Fruit fly (Drosophila melanogaster) whole organism, embryonic: ENCODE results near the gene CG11737.

Source experiments
- Adf1 ChIP-seq: fragments of 200-800 bp; sonication (Bioruptor generic); IDR thresholded peaks from 2 replicates; pipeline ENCODE4 v1.3.6; 2022; ENCODE audit warnings: missing biosample characterization, missing genetic modification characterization
- Atf6 ChIP-seq: fragments of 200-800 bp; sonication (Bioruptor generic); IDR thresholded peaks from 2 replicates; pipeline ENCODE4 v1.3.6; 2022; ENCODE audit warnings: missing biosample characterization, missing genetic modification characterization
- CG10209 ChIP-seq: fragments of 200-800 bp; sonication (Bioruptor generic); optimal IDR thresholded peaks from 3 replicates; lab custom pipeline; 2017; ENCODE audit warnings: missing biosample characterization, mild to moderate bottlenecking, missing genetic modification characterization, missing genetic modification reagents
- CG1024 ChIP-seq: fragments of 200-800 bp; sonication (Bioruptor generic); IDR thresholded peaks from 2 replicates; pipeline ENCODE4 v1.3.6; 2022; ENCODE audit warnings: missing biosample characterization, missing genetic modification characterization
- CG11504 ChIP-seq: fragments of 200-800 bp; sonication (Bioruptor generic); optimal IDR thresholded peaks from 3 replicates; lab custom pipeline; 2019; ENCODE audit warnings: missing biosample characterization, mild to moderate bottlenecking, missing genetic modification characterization, moderate library complexity
- CG11695 ChIP-seq: fragments of 200-800 bp; sonication (Bioruptor generic); IDR thresholded peaks from 3 replicates; pipeline ENCODE4 v1.3.6; 2022; ENCODE audit warnings: missing biosample characterization, missing genetic modification characterization
- CG11696 ChIP-seq: fragments of 200-800 bp; sonication (Bioruptor generic); IDR thresholded peaks from 2 replicates; pipeline ENCODE4 v1.3.6; 2022; ENCODE audit warnings: missing biosample characterization, missing genetic modification characterization
- CG13123 ChIP-seq: fragments of 200-800 bp; sonication (Bioruptor generic); optimal IDR thresholded peaks from 2 replicates; lab custom pipeline; 2016; ENCODE audit warnings: missing biosample characterization, missing genetic modification characterization
- CG13624 ChIP-seq: fragments of 200-800 bp; sonication (Bioruptor generic); optimal IDR thresholded peaks from 2 replicates; lab custom pipeline; 2016; ENCODE audit warnings: missing biosample characterization, missing genetic modification characterization
- CG3163 ChIP-seq: fragments of 200-800 bp; sonication (Bioruptor generic); optimal IDR thresholded peaks from 3 replicates; lab custom pipeline; 2016; ENCODE audit warnings: missing biosample characterization, missing genetic modification characterization
- CG4360 ChIP-seq: fragments of 200-800 bp; sonication (Bioruptor generic); IDR thresholded peaks from 2 replicates; pipeline ENCODE4 v1.3.6; 2022; ENCODE audit warnings: missing biosample characterization, missing genetic modification characterization
- CG4730 ChIP-seq: fragments of 200-800 bp; sonication (Bioruptor generic); IDR thresholded peaks from 2 replicates; pipeline ENCODE4 v1.3.6; 2022; ENCODE audit warnings: missing biosample characterization, missing genetic modification characterization
- CG6689 ChIP-seq: fragments of 200-800 bp; sonication (Bioruptor generic); IDR thresholded peaks from 2 replicates; pipeline ENCODE4 v1.3.6; 2022; ENCODE audit warnings: missing biosample characterization, missing genetic modification characterization
- CG7786 ChIP-seq: fragments of 200-800 bp; sonication (Bioruptor generic); optimal IDR thresholded peaks from 2 replicates; lab custom pipeline; 2016; ENCODE audit warnings: missing biosample characterization, missing genetic modification characterization
- CG8388 ChIP-seq: fragments of 200-800 bp; sonication (Bioruptor generic); optimal IDR thresholded peaks from 2 replicates; lab custom pipeline; 2019; ENCODE audit warnings: missing biosample characterization, mild to moderate bottlenecking, missing genetic modification characterization, moderate library complexity
- CG9437 ChIP-seq: fragments of 200-800 bp; sonication (Bioruptor generic); optimal IDR thresholded peaks from 2 replicates; lab custom pipeline; 2018; ENCODE audit warnings: missing biosample characterization, mild to moderate bottlenecking, missing genetic modification characterization
- CrebB ChIP-seq: fragments of 200-800 bp; sonication (Bioruptor generic); optimal IDR thresholded peaks from 3 replicates; lab custom pipeline; 2018; ENCODE audit warnings: missing biosample characterization, mild to moderate bottlenecking, missing genetic modification characterization
- Dad ChIP-seq: fragments of 200-800 bp; sonication (Bioruptor generic); optimal IDR thresholded peaks from 3 replicates; lab custom pipeline; 2016; ENCODE audit warnings: missing biosample characterization, missing genetic modification characterization
- Deaf1 ChIP-seq: fragments of 200-800 bp; optimal IDR thresholded peaks from 3 replicates; lab custom pipeline; 2019; ENCODE audit warnings: missing biosample characterization, mild to moderate bottlenecking, missing genetic modification characterization, moderate library complexity
- Dll ChIP-seq: fragments of 200-800 bp; sonication (Bioruptor generic); IDR thresholded peaks from 4 replicates; pipeline ENCODE4 v1.3.6; 2022; ENCODE audit warnings: missing biosample characterization, missing genetic modification characterization; ENCODE audit not compliant: partially characterized antibody
- Dref ChIP-seq: fragments of 200-800 bp; sonication (Bioruptor generic); IDR thresholded peaks from 2 replicates; pipeline ENCODE4 v1.3.6; 2022; ENCODE audit warnings: missing biosample characterization, missing genetic modification characterization
- Drgx ChIP-seq: fragments of 200-800 bp; sonication (Bioruptor generic); IDR thresholded peaks from 2 replicates; pipeline ENCODE4 v1.3.6; 2022; ENCODE audit warnings: missing biosample characterization, missing genetic modification characterization
- GATAe ChIP-seq: fragments of 200-800 bp; sonication (Bioruptor generic); conservative IDR thresholded peaks from 2 replicates; pipeline ENCODE4 v1.3.6; 2022; ENCODE audit warnings: missing biosample characterization, missing genetic modification characterization
- Gsc ChIP-seq: fragments of 200-800 bp; sonication (Bioruptor generic); IDR thresholded peaks from 2 replicates; pipeline ENCODE4 v1.3.6; 2022; ENCODE audit warnings: missing biosample characterization, missing genetic modification characterization
- HHEX ChIP-seq: fragments of 200-800 bp; sonication (Bioruptor generic); optimal IDR thresholded peaks from 3 replicates; lab custom pipeline; 2017; ENCODE audit warnings: missing biosample characterization, mild to moderate bottlenecking, missing genetic modification characterization, missing genetic modification reagents
- Hsf ChIP-seq: fragments of 200-800 bp; sonication (Bioruptor generic); optimal IDR thresholded peaks from 3 replicates; lab custom pipeline; 2016; ENCODE audit warnings: missing biosample characterization, missing genetic modification characterization
- MBD-R2 ChIP-seq: fragments of 200-800 bp; sonication (Bioruptor generic); IDR thresholded peaks from 2 replicates; pipeline ENCODE4 v1.3.6; 2022; ENCODE audit warnings: missing biosample characterization, missing genetic modification characterization
- Med ChIP-seq: fragments of 200-800 bp; sonication (Bioruptor generic); peaks from one replicate; lab custom pipeline; 2016; ENCODE audit warnings: missing biosample characterization, missing genetic modification characterization, mild to moderate bottlenecking, inconsistent platforms, moderate library complexity
- Meics ChIP-seq: fragments of 200-800 bp; sonication (Bioruptor generic); optimal IDR thresholded peaks from 2 replicates; lab custom pipeline; 2017; ENCODE audit warnings: missing biosample characterization, mild to moderate bottlenecking, missing genetic modification characterization
- Nf-YC ChIP-seq: fragments of 200-800 bp; optimal IDR thresholded peaks from 3 replicates; lab custom pipeline; 2019; ENCODE audit warnings: missing biosample characterization, mild to moderate bottlenecking, missing genetic modification characterization, moderate library complexity
- Ptx1 ChIP-seq: fragments of 200-800 bp; sonication (Bioruptor generic); IDR thresholded peaks from 2 replicates; pipeline ENCODE4 v1.3.6; 2022; ENCODE audit warnings: missing biosample characterization, missing genetic modification characterization
- Ravus ChIP-seq: fragments of 200-800 bp; sonication (Bioruptor generic); IDR thresholded peaks from 2 replicates; pipeline ENCODE4 v1.3.6; 2022; ENCODE audit warnings: missing biosample characterization, missing genetic modification characterization
- Side ChIP-seq: fragments of 200-800 bp; sonication (Bioruptor generic); optimal IDR thresholded peaks from 2 replicates; lab custom pipeline; 2016; ENCODE audit warnings: missing biosample characterization, missing genetic modification characterization
- Sin3A ChIP-seq: fragments of >200 bp; optimal IDR thresholded peaks from 2 replicates; lab custom pipeline; 2018
- Sox100B ChIP-seq: fragments of 200-800 bp; sonication (Bioruptor generic); optimal IDR thresholded peaks from 3 replicates; lab custom pipeline; 2018; ENCODE audit warnings: missing biosample characterization, mild to moderate bottlenecking, missing genetic modification characterization
- Sox102F ChIP-seq: fragments of 200-800 bp; sonication (Bioruptor generic); optimal IDR thresholded peaks from 2 replicates; lab custom pipeline; 2018; ENCODE audit warnings: missing biosample characterization, mild to moderate bottlenecking, missing genetic modification characterization, moderate library complexity
- Xrp1 ChIP-seq: fragments of 200-800 bp; sonication (Bioruptor generic); IDR thresholded peaks from 2 replicates; pipeline ENCODE4 v1.3.6; 2022; ENCODE audit warnings: missing biosample characterization, missing genetic modification characterization
- bigmax ChIP-seq: fragments of 200-800 bp; sonication (Bioruptor generic); optimal IDR thresholded peaks from 2 replicates; lab custom pipeline; 2018; ENCODE audit warnings: missing biosample characterization, mild to moderate bottlenecking, missing genetic modification characterization
- croc ChIP-seq: fragments of 200-800 bp; sonication (Bioruptor generic); conservative IDR thresholded peaks from 3 replicates; pipeline ENCODE4 v1.3.6; 2022; ENCODE audit warnings: missing biosample characterization, missing genetic modification characterization
- crp ChIP-seq, 2 experiments: fragments of 200-800 bp; sonication (Bioruptor generic); optimal IDR thresholded peaks; 2 replicates in 1 of 2; 3 replicates in 1 of 2; lab custom pipeline; 2017; ENCODE audit warnings: missing biosample characterization in 2 of 2, missing genetic modification characterization in 2 of 2, mild to moderate bottlenecking in 1 of 2, moderate library complexity in 1 of 2
- da ChIP-seq: fragments of 200-800 bp; sonication (Bioruptor generic); optimal IDR thresholded peaks from 2 replicates; lab custom pipeline; 2016; ENCODE audit warnings: missing biosample characterization, missing genetic modification characterization
- fu2 ChIP-seq: fragments of 200-800 bp; sonication (Bioruptor generic); optimal IDR thresholded peaks from 2 replicates; lab custom pipeline; 2016; ENCODE audit warnings: missing biosample characterization, missing genetic modification characterization
- hb ChIP-seq: fragments of 200-800 bp; sonication (Bioruptor generic); IDR thresholded peaks from 3 replicates; pipeline ENCODE4 v1.3.6; 2022; ENCODE audit warnings: missing biosample characterization, missing genetic modification characterization; ENCODE audit not compliant: partially characterized antibody
- hbn ChIP-seq: fragments of 200-800 bp; sonication (Bioruptor generic); IDR thresholded peaks from 2 replicates; pipeline ENCODE4 v1.3.6; 2022; ENCODE audit warnings: missing biosample characterization, missing genetic modification characterization; ENCODE audit not compliant: partially characterized antibody
- hth ChIP-seq: fragments of >200 bp; optimal IDR thresholded peaks from 2 replicates; lab custom pipeline; 2017; ENCODE audit warnings: inconsistent platforms
- lmd ChIP-seq: fragments of 200-800 bp; sonication (Bioruptor generic); IDR thresholded peaks from 2 replicates; pipeline ENCODE4 v1.3.6; 2022; ENCODE audit warnings: missing biosample characterization, missing genetic modification characterization
- maf-S ChIP-seq: fragments of 200-800 bp; sonication (Bioruptor generic); optimal IDR thresholded peaks from 2 replicates; lab custom pipeline; 2016; ENCODE audit warnings: missing biosample characterization, missing genetic modification characterization
- mirr ChIP-seq: fragments of 200-800 bp; sonication (Bioruptor generic); optimal IDR thresholded peaks from 3 replicates; lab custom pipeline; 2018; ENCODE audit warnings: missing biosample characterization, mild to moderate bottlenecking, missing genetic modification characterization
- pzg ChIP-seq: fragments of 200-800 bp; sonication (Bioruptor generic); optimal IDR thresholded peaks from 3 replicates; lab custom pipeline; 2018; ENCODE audit warnings: missing biosample characterization, mild to moderate bottlenecking, missing genetic modification characterization, moderate library complexity
- ranshi ChIP-seq: fragments of 200-800 bp; sonication (Bioruptor generic); IDR thresholded peaks from 2 replicates; pipeline ENCODE4 v1.3.6; 2022; ENCODE audit warnings: missing biosample characterization, missing genetic modification characterization
- sqz ChIP-seq: fragments of 200-800 bp; sonication (Bioruptor generic); optimal IDR thresholded peaks from 3 replicates; lab custom pipeline; 2018; ENCODE audit warnings: missing biosample characterization, mild to moderate bottlenecking, missing genetic modification characterization
- twi ChIP-seq: fragments of 200-800 bp; optimal IDR thresholded peaks from 2 replicates; lab custom pipeline; 2019; ENCODE audit warnings: missing biosample characterization, mild to moderate bottlenecking, missing genetic modification characterization, moderate library complexity
- vfl ChIP-seq: fragments of 200-800 bp; sonication (Bioruptor generic); optimal IDR thresholded peaks from 2 replicates; lab custom pipeline; 2016; ENCODE audit warnings: missing biosample characterization, missing genetic modification characterization
- wor ChIP-seq: fragments of 200-800 bp; sonication (Bioruptor generic); IDR thresholded peaks from 2 replicates; pipeline ENCODE4 v1.3.6; 2022; ENCODE audit warnings: missing biosample characterization, missing genetic modification characterization

Gene CG11737

dm6 chr3R:8523668-8524067, 6.0 kb downstream of the CG11737 start, which contains the start of gene CG31259 (continued):
- TF ChIP-seq Sin3A (lab: Kevin White, UChicago) (no peak), maf-S (GFP tag; lab: Kevin White, UChicago) (no peak), Ptx1 (no peak), da (GFP tag; lab: Kevin White, UChicago) (no peak), CG11695 (GFP tag; lab: Robert Waterston, UW) (no peak), hb (GFP tag; lab: Robert Waterston, UW) (no peak), CG1024 (no peak), Hsf (GFP tag; lab: Kevin White, UChicago) (no peak), Sox100B (GFP tag; lab: Kevin White, UChicago) (no peak), GATAe (GFP tag; lab: Robert Waterston, UW) (peak; percentile 45; the same call in 1 of the 2 replicates), CG4360 (GFP tag; lab: Robert Waterston, UW) (no peak), wor (GFP tag; lab: Robert Waterston, UW) (no peak), Ravus (no peak), Dll (GFP tag; lab: Robert Waterston, UW) (no peak), Nf-YC (tag; lab: Kevin White, UChicago) (no peak), CG13624 (no peak), CG3163 (peak; percentile 86), sqz (no peak), Med (GFP tag; lab: Kevin White, UChicago) (peak; percentile 66), Xrp1 (GFP tag; lab: Robert Waterston, UW) (no peak), Sox102F (GFP tag; lab: Kevin White, UChicago) (no peak), fu2 (no peak), HHEX (GFP tag; lab: Kevin White, UChicago) (no peak), Dad (GFP tag; lab: Kevin White, UChicago) (no peak), lmd (GFP tag; lab: Robert Waterston, UW) (no peak), ranshi (GFP tag; lab: Robert Waterston, UW) (no peak), Atf6 (no peak), Deaf1 (tag; lab: Kevin White, UChicago) (peak; percentile 86), CG11504 (tag; lab: Kevin White, UChicago) (no peak), Meics (GFP tag; lab: Kevin White, UChicago) (no peak), CG7786 (GFP tag; lab: Kevin White, UChicago) (no peak), CG10209 (GFP tag; lab: Kevin White, UChicago) (no peak), CG9437 (GFP tag; lab: Kevin White, UChicago) (no peak), vfl (GFP tag; lab: Kevin White, UChicago) (no peak), twi (tag; lab: Kevin White, UChicago) (no peak), crp (GFP tag; optimal IDR thresholded peaks at IDR 0.05; lab: Kevin White, UChicago) (no peak), mirr (GFP tag; lab: Kevin White, UChicago) (peak; percentile 52), Gsc (GFP tag; lab: Robert Waterston, UW) (no peak), CrebB (no peak), Side (GFP tag; lab: Kevin White, UChicago) (no peak), CG6689 (no peak), bigmax (no peak), CG4730 (GFP tag; lab: Robert Waterston, UW) (no peak), croc (GFP tag; lab: Robert Waterston, UW) (no peak), hth (lab: Kevin White, UChicago) (no peak), pzg (no peak), hbn (GFP tag; lab: Robert Waterston, UW) (no peak), CG13123 (GFP tag; lab: Kevin White, UChicago) (no peak), Adf1 (GFP tag; lab: Robert Waterston, UW) (no peak), Dref (GFP tag; lab: Robert Waterston, UW) (no peak), CG11696 (GFP tag; lab: Robert Waterston, UW) (no peak), CG8388 (GFP tag; lab: Kevin White, UChicago) (no peak), Drgx (GFP tag; lab: Robert Waterston, UW) (no peak), MBD-R2 (no peak)
